Worm (Caenorhabditis elegans) whole organism, L3 larva: ENCODE results near the gene ttc-7.

Source experiments
- R02D3.7 ChIP-seq: fragments of 150-350 bp; optimal IDR thresholded peaks from 2 replicates; lab custom pipeline; 2014; ENCODE audit warnings: missing biosample characterization, missing genetic modification characterization
- ZK546.5 ChIP-seq: sonication (generic microtip); optimal IDR thresholded peaks from 2 replicates; lab custom pipeline; 2017; ENCODE audit warnings: missing biosample characterization, missing genetic modification characterization
- aly-2 ChIP-seq: fragments of 150-350 bp; optimal IDR thresholded peaks from 2 replicates; lab custom pipeline; 2014; ENCODE audit warnings: missing biosample characterization, missing genetic modification characterization
- ama-1 ChIP-seq: fragments of 150-350 bp; optimal IDR thresholded peaks from 2 replicates; lab custom pipeline; 2018
- ceh-16 ChIP-seq: sonication (generic microtip); optimal IDR thresholded peaks from 2 replicates; lab custom pipeline; 2017; ENCODE audit warnings: missing biosample characterization, missing genetic modification characterization
- ceh-28 ChIP-seq: fragments of 150-350 bp; optimal IDR thresholded peaks from 2 replicates; lab custom pipeline; 2014; ENCODE audit warnings: missing biosample characterization, missing genetic modification reagents, missing genetic modification characterization
- ceh-82 ChIP-seq: fragments of 150-350 bp; optimal IDR thresholded peaks from 2 replicates; lab custom pipeline; 2014; ENCODE audit warnings: missing biosample characterization, missing genetic modification characterization
- ceh-9 ChIP-seq: sonication (generic microtip); optimal IDR thresholded peaks from 2 replicates; lab custom pipeline; 2018; ENCODE audit warnings: missing biosample characterization, missing genetic modification characterization
- daf-12 ChIP-seq: fragments of 150-350 bp; optimal IDR thresholded peaks from 2 replicates; lab custom pipeline; 2014; ENCODE audit warnings: missing biosample characterization, missing genetic modification reagents, missing genetic modification characterization
- egl-27 ChIP-seq: sonication (generic microtip); optimal IDR thresholded peaks from 4 replicates; lab custom pipeline; 2017; ENCODE audit warnings: missing biosample characterization, missing genetic modification reagents, missing genetic modification characterization
- egl-5 ChIP-seq: fragments of 150-350 bp; optimal IDR thresholded peaks from 2 replicates; lab custom pipeline; 2017; ENCODE audit warnings: missing biosample characterization, missing genetic modification reagents, missing genetic modification characterization, inconsistent platforms
- elt-1 ChIP-seq: fragments of 150-350 bp; optimal IDR thresholded peaks from 2 replicates; lab custom pipeline; 2014; ENCODE audit warnings: missing biosample characterization, missing genetic modification characterization
- elt-2 ChIP-seq: sonication (generic microtip); optimal IDR thresholded peaks from 2 replicates; lab custom pipeline; 2016; ENCODE audit warnings: missing genetic modification reagents, mild to moderate bottlenecking, missing genetic modification characterization, missing compliant biosample characterization
- elt-3 ChIP-seq, 3 experiments: fragments of 150-350 bp in 1 of 3; sonication (generic microtip) in 2 of 3; optimal IDR thresholded peaks; 2 replicates in 2 of 3; 4 replicates in 1 of 3; lab custom pipeline; 2014 to 2017; ENCODE audit warnings: missing biosample characterization in 3 of 3, missing genetic modification characterization in 3 of 3
- eor-1 ChIP-seq, 2 experiments: fragments of 150-350 bp; optimal IDR thresholded peaks; 2 replicates each; lab custom pipeline; 2014 to 2018; ENCODE audit warnings: missing biosample characterization in 2 of 2, missing genetic modification characterization in 2 of 2
- fkh-10 ChIP-seq: sonication (generic microtip); optimal IDR thresholded peaks from 2 replicates; lab custom pipeline; 2017; ENCODE audit warnings: missing biosample characterization, missing genetic modification reagents, missing genetic modification characterization
- fkh-2 ChIP-seq: fragments of 150-350 bp; optimal IDR thresholded peaks from 2 replicates; lab custom pipeline; 2014; ENCODE audit warnings: missing biosample characterization, missing genetic modification reagents, missing genetic modification characterization
- fos-1 ChIP-seq: fragments of 150-350 bp; optimal IDR thresholded peaks from 2 replicates; lab custom pipeline; 2014; ENCODE audit warnings: missing biosample characterization, missing genetic modification characterization
- hmg-11 ChIP-seq: sonication (generic microtip); optimal IDR thresholded peaks from 2 replicates; lab custom pipeline; 2016; ENCODE audit warnings: missing genetic modification characterization, missing compliant biosample characterization
- jun-1 ChIP-seq: fragments of 150-350 bp; optimal IDR thresholded peaks from 2 replicates; lab custom pipeline; 2014; ENCODE audit warnings: missing biosample characterization, missing genetic modification reagents, missing genetic modification characterization
- lin-15B ChIP-seq: fragments of 150-350 bp; optimal IDR thresholded peaks from 2 replicates; lab custom pipeline; 2014; ENCODE audit warnings: missing biosample characterization, missing genetic modification characterization
- lin-39 ChIP-seq: fragments of 150-350 bp; optimal IDR thresholded peaks from 2 replicates; lab custom pipeline; 2018; ENCODE audit warnings: missing biosample characterization, missing genetic modification reagents, missing genetic modification characterization
- lsy-12 ChIP-seq: sonication (generic microtip); optimal IDR thresholded peaks from 2 replicates; lab custom pipeline; 2016; ENCODE audit warnings: mild to moderate bottlenecking, missing genetic modification characterization, missing compliant biosample characterization
- mdl-1 ChIP-seq: fragments of 150-350 bp; optimal IDR thresholded peaks from 2 replicates; lab custom pipeline; 2014; ENCODE audit warnings: missing biosample characterization, missing genetic modification characterization
- mml-1 ChIP-seq: fragments of 150-350 bp; sonication (generic microtip); optimal IDR thresholded peaks from 3 replicates; lab custom pipeline; 2014; ENCODE audit warnings: missing biosample characterization, missing genetic modification characterization
- nfya-1 ChIP-seq: sonication (generic microtip); optimal IDR thresholded peaks from 2 replicates; lab custom pipeline; 2017; ENCODE audit warnings: missing genetic modification characterization, mild to moderate bottlenecking, missing compliant biosample characterization, antibody characterized with exemption, moderate library complexity; ENCODE audit not compliant: insufficient read depth
- nhr-11 ChIP-seq: fragments of 150-350 bp; optimal IDR thresholded peaks from 2 replicates; lab custom pipeline; 2014; ENCODE audit warnings: missing biosample characterization, missing genetic modification characterization
- nhr-12 ChIP-seq: fragments of 150-350 bp; optimal IDR thresholded peaks from 2 replicates; lab custom pipeline; 2014; ENCODE audit warnings: missing biosample characterization, missing genetic modification characterization
- nhr-23 ChIP-seq: fragments of 150-350 bp; optimal IDR thresholded peaks from 2 replicates; lab custom pipeline; 2014; ENCODE audit warnings: missing biosample characterization, missing genetic modification reagents, missing genetic modification characterization
- nhr-237 ChIP-seq: fragments of 150-350 bp; optimal IDR thresholded peaks from 2 replicates; lab custom pipeline; 2014; ENCODE audit warnings: missing biosample characterization, missing genetic modification characterization
- nhr-25 ChIP-seq: sonication (generic microtip); optimal IDR thresholded peaks from 2 replicates; lab custom pipeline; 2017; ENCODE audit warnings: missing biosample characterization, missing genetic modification characterization
- nhr-28 ChIP-seq: fragments of 150-350 bp; optimal IDR thresholded peaks from 2 replicates; lab custom pipeline; 2014; ENCODE audit warnings: missing biosample characterization, missing genetic modification characterization
- nhr-43 ChIP-seq: sonication (generic microtip); optimal IDR thresholded peaks from 2 replicates; lab custom pipeline; 2016; ENCODE audit warnings: mild to moderate bottlenecking, missing genetic modification characterization, missing compliant biosample characterization; ENCODE audit not compliant: poor library complexity, severe bottlenecking
- nhr-67 ChIP-seq: fragments of 150-350 bp; optimal IDR thresholded peaks from 2 replicates; lab custom pipeline; 2014; ENCODE audit warnings: missing biosample characterization, missing genetic modification characterization
- nhr-76 ChIP-seq: fragments of 150-350 bp; sonication (generic microtip); optimal IDR thresholded peaks from 5 replicates; lab custom pipeline; 2014; ENCODE audit warnings: missing biosample characterization, missing genetic modification characterization
- nhr-77 ChIP-seq: fragments of 150-350 bp; optimal IDR thresholded peaks from 2 replicates; lab custom pipeline; 2014; ENCODE audit warnings: missing biosample characterization, missing genetic modification characterization
- pha-4 ChIP-seq: fragments of 150-350 bp; optimal IDR thresholded peaks from 2 replicates; lab custom pipeline; 2014; ENCODE audit warnings: missing biosample characterization, missing genetic modification reagents, missing genetic modification characterization
- pqm-1 ChIP-seq: fragments of 150-350 bp; optimal IDR thresholded peaks from 2 replicates; lab custom pipeline; 2017; ENCODE audit warnings: missing biosample characterization, missing genetic modification characterization, inconsistent platforms
- sea-2 ChIP-seq: fragments of 150-350 bp; sonication (generic microtip); optimal IDR thresholded peaks from 4 replicates; lab custom pipeline; 2014; ENCODE audit warnings: missing biosample characterization, missing genetic modification reagents, missing genetic modification characterization
- skn-1 ChIP-seq: fragments of 150-350 bp; optimal IDR thresholded peaks from 2 replicates; lab custom pipeline; 2014; ENCODE audit warnings: missing biosample characterization, missing genetic modification characterization
- snpc-4 ChIP-seq: fragments of 150-350 bp; optimal IDR thresholded peaks from 2 replicates; lab custom pipeline; 2014; ENCODE audit warnings: missing biosample characterization, missing genetic modification characterization
- tbx-2 ChIP-seq: sonication (generic microtip); optimal IDR thresholded peaks from 2 replicates; lab custom pipeline; 2016; ENCODE audit warnings: mild to moderate bottlenecking, missing genetic modification characterization, missing compliant biosample characterization
- unc-39 ChIP-seq: sonication (generic microtip); optimal IDR thresholded peaks from 4 replicates; lab custom pipeline; 2017; ENCODE audit warnings: missing biosample characterization, missing genetic modification characterization
- unc-62 ChIP-seq: fragments of 150-350 bp; sonication (generic microtip); optimal IDR thresholded peaks from 4 replicates; lab custom pipeline; 2014; ENCODE audit warnings: missing biosample characterization, missing genetic modification reagents, missing genetic modification characterization
- zag-1 ChIP-seq: fragments of 150-350 bp; optimal IDR thresholded peaks from 2 replicates; lab custom pipeline; 2014; ENCODE audit warnings: missing biosample characterization, missing genetic modification characterization
- ztf-11 ChIP-seq: fragments of 150-350 bp; optimal IDR thresholded peaks from 2 replicates; lab custom pipeline; 2014; ENCODE audit warnings: missing biosample characterization, missing genetic modification characterization
- ztf-4 ChIP-seq: fragments of 150-350 bp; optimal IDR thresholded peaks from 2 replicates; lab custom pipeline; 2014; ENCODE audit warnings: missing biosample characterization, missing genetic modification characterization

Gene ttc-7

DNA sequence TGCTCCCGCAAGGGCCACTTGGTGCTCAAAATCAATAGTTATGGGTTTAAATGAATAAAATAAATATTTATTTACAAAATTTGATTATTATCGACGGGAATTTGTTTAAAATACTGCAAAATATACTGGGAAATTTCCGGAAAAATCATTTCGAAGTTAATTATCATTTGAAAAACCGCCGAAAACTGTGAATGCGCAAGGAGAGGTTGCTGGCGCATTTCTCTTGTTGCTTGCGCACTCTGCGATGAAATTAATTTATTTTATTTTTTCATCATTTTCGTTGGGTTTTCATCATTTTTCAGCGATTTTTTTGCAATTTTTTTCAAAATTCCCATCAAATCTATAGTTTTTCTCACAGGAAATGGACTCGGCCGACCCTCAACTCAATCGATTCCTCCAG is 697 bp upstream of the ttc-7 start, which contains the start of gene ddp-1:
TSS of gene ddp-1 (plus strand) at position 357 of the 400 bp plus-strand sequence.
- peak; percentile 93 for TF ChIP-seq ceh-82 (tag; lab: Kevin White, UChicago)
- TF ChIP-seq daf-12 (tag; lab: Kevin White, UChicago): peak; percentile 4
- TF ChIP-seq fkh-2 (tag; lab: Kevin White, UChicago): no peak
- TF ChIP-seq unc-39 (tag; lab: Kevin White, UChicago): no peak
- peak; percentile 75 for TF ChIP-seq nhr-28 (tag; lab: Kevin White, UChicago)
- peak; percentile 98 for TF ChIP-seq nhr-23
- peak; percentile 78 for TF ChIP-seq nhr-77 (tag; lab: Kevin White, UChicago)
- peak; percentile 64 for TF ChIP-seq ZK546.5 (tag; lab: Kevin White, UChicago)
- no peak for TF ChIP-seq nhr-67 (tag; lab: Kevin White, UChicago)
- no peak for TF ChIP-seq sea-2 (GFP tag; lab: Kevin White, UChicago)
- TF ChIP-seq nhr-25 (tag; lab: Kevin White, UChicago): peak; percentile 76
- peak; percentile 45 for TF ChIP-seq zag-1 (tag; lab: Kevin White, UChicago)
- TF ChIP-seq egl-5 (tag; lab: Kevin White, UChicago): peak; percentile 89
- no peak for TF ChIP-seq elt-3 (tag; optimal IDR thresholded peaks at IDR 0.05; lab: Kevin White, UChicago)
- TF ChIP-seq nfya-1 (tag; lab: Kevin White, UChicago): peak; percentile 94
- no peak for TF ChIP-seq mml-1
- TF ChIP-seq elt-1 (tag; lab: Kevin White, UChicago): peak; percentile 38
- peak; percentile 70 for TF ChIP-seq aly-2
- TF ChIP-seq elt-2 (tag; lab: Kevin White, UChicago): peak; percentile 66
- no peak for TF ChIP-seq nhr-12 (tag; lab: Kevin White, UChicago)
- no peak for TF ChIP-seq mdl-1
- TF ChIP-seq ztf-4 (tag; lab: Kevin White, UChicago): peak; percentile 64
- TF ChIP-seq hmg-11 (tag; lab: Kevin White, UChicago): peak; percentile 90
- TF ChIP-seq jun-1 (tag; lab: Kevin White, UChicago): peak; percentile 88
- TF ChIP-seq ztf-11 (tag; lab: Kevin White, UChicago): no peak
- TF ChIP-seq fkh-10 (GFP tag; lab: Kevin White, UChicago): peak; percentile 94
- peak; percentile 41 for TF ChIP-seq pqm-1 (tag; lab: Kevin White, UChicago)
- TF ChIP-seq nhr-237 (tag; lab: Kevin White, UChicago): no peak
- no peak for TF ChIP-seq ceh-9 (tag; lab: Kevin White, UChicago)
- TF ChIP-seq nhr-43 (tag; lab: Kevin White, UChicago): peak; percentile 94
- TF ChIP-seq lin-39 (tag; lab: Kevin White, UChicago): peak; percentile 73
- peak; percentile 69 for TF ChIP-seq egl-27
- TF ChIP-seq nhr-76: no peak
- TF ChIP-seq ama-1 (lab: Kevin White, UChicago): peak; percentile 82
- TF ChIP-seq fos-1 (tag; lab: Kevin White, UChicago): no peak
- peak; percentile 82 for TF ChIP-seq ceh-28 (tag; lab: Kevin White, UChicago)
- TF ChIP-seq lin-15B (tag; lab: Kevin White, UChicago): peak; percentile 96
- TF ChIP-seq pha-4: peak; percentile 98
- TF ChIP-seq ceh-16 (tag; lab: Kevin White, UChicago): no peak
- TF ChIP-seq unc-62 (GFP tag; lab: Kevin White, UChicago): peak; percentile 54
- TF ChIP-seq tbx-2: peak; percentile 93
- TF ChIP-seq snpc-4 (tag; lab: Kevin White, UChicago): peak; percentile 86
- TF ChIP-seq R02D3.7 (tag; lab: Kevin White, UChicago): peak; percentile 85
- TF ChIP-seq eor-1 (tag; optimal IDR thresholded peaks at IDR 0.05; lab: Kevin White, UChicago): peak in 1 of 2 experiments; percentile 56
- peak; percentile 93 for TF ChIP-seq lsy-12 (tag; lab: Kevin White, UChicago)
- peak; percentile 50 for TF ChIP-seq nhr-11 (tag; lab: Kevin White, UChicago)
- peak; percentile 72 for TF ChIP-seq skn-1 (tag; lab: Kevin White, UChicago)
